Fruit fly (Drosophila melanogaster) whole organism, pupa: ENCODE results near the gene CG10232.

Experiments
- CG10348 ChIP-seq: fragments of 200-800 bp; sonication (Bioruptor generic); IDR thresholded peaks from 2 replicates; pipeline ENCODE4 v1.3.6; 2022; ENCODE audit warnings: missing biosample characterization, missing genetic modification characterization
- CG12605 ChIP-seq: fragments of 200-800 bp; sonication (Bioruptor generic); IDR thresholded peaks from 2 replicates; pipeline ENCODE4 v1.3.6; 2022; ENCODE audit warnings: missing biosample characterization, missing genetic modification characterization
- CG13204 ChIP-seq: fragments of 200-800 bp; sonication (Bioruptor generic); optimal IDR thresholded peaks from 2 replicates; lab custom pipeline; 2018; ENCODE audit warnings: missing biosample characterization, mild to moderate bottlenecking, missing genetic modification characterization, moderate library complexity
- CG14655 ChIP-seq: fragments of 200-800 bp; sonication (Bioruptor generic); optimal IDR thresholded peaks from 3 replicates; lab custom pipeline; 2017; ENCODE audit warnings: mild to moderate bottlenecking, missing biosample characterization, missing genetic modification reagents, missing genetic modification characterization
- CG15710 ChIP-seq: fragments of 200-800 bp; sonication (Bioruptor generic); optimal IDR thresholded peaks from 2 replicates; lab custom pipeline; 2018; ENCODE audit warnings: missing biosample characterization, mild to moderate bottlenecking, missing genetic modification characterization, moderate library complexity
- CG17806 ChIP-seq: fragments of 200-800 bp; sonication (Bioruptor generic); optimal IDR thresholded peaks from 2 replicates; lab custom pipeline; 2018; ENCODE audit warnings: missing biosample characterization, mild to moderate bottlenecking, missing genetic modification characterization, moderate library complexity
- CG32121 ChIP-seq: fragments of 200-800 bp; sonication (Bioruptor generic); IDR thresholded peaks from 2 replicates; pipeline ENCODE4 v1.3.6; 2022; ENCODE audit warnings: missing biosample characterization, missing genetic modification characterization
- CG34367 ChIP-seq: fragments of 200-800 bp; sonication (Bioruptor generic); optimal IDR thresholded peaks from 2 replicates; lab custom pipeline; 2018; ENCODE audit warnings: missing biosample characterization, mild to moderate bottlenecking, missing genetic modification characterization
- CG4496 ChIP-seq: fragments of 200-800 bp; sonication (Bioruptor generic); IDR thresholded peaks from 3 replicates; pipeline ENCODE4 v1.3.6; 2022; ENCODE audit warnings: missing biosample characterization, missing genetic modification characterization
- CG8159 ChIP-seq: fragments of 200-800 bp; sonication (Bioruptor generic); optimal IDR thresholded peaks from 3 replicates; lab custom pipeline; 2018; ENCODE audit warnings: missing biosample characterization, mild to moderate bottlenecking, missing genetic modification characterization, moderate library complexity
- CG8301 ChIP-seq: fragments of 200-800 bp; sonication (Bioruptor generic); optimal IDR thresholded peaks from 2 replicates; lab custom pipeline; 2018; ENCODE audit warnings: missing biosample characterization, mild to moderate bottlenecking, missing genetic modification characterization
- CG9948 ChIP-seq: fragments of 200-800 bp; sonication (Bioruptor generic); optimal IDR thresholded peaks from 2 replicates; lab custom pipeline; 2018; ENCODE audit warnings: missing biosample characterization, mild to moderate bottlenecking, missing genetic modification characterization, moderate library complexity
- D1 ChIP-seq: fragments of 200-800 bp; sonication (Bioruptor generic); optimal IDR thresholded peaks from 2 replicates; lab custom pipeline; 2018; ENCODE audit warnings: missing biosample characterization, mild to moderate bottlenecking, missing genetic modification characterization, moderate library complexity
- EcR ChIP-seq: fragments of 200-800 bp; sonication (Bioruptor generic); optimal IDR thresholded peaks from 3 replicates; lab custom pipeline; 2019; ENCODE audit warnings: missing biosample characterization, missing genetic modification characterization, mild to moderate bottlenecking, moderate library complexity, missing genetic modification reagents
- Ets98B ChIP-seq: fragments of 200-800 bp; sonication (Bioruptor generic); IDR thresholded peaks from 2 replicates; pipeline ENCODE4 v1.3.6; 2022; ENCODE audit warnings: missing biosample characterization, missing genetic modification characterization
- Pif1A ChIP-seq: fragments of 200-800 bp; sonication (Bioruptor generic); optimal IDR thresholded peaks from 3 replicates; lab custom pipeline; 2016; ENCODE audit warnings: missing biosample characterization, missing genetic modification characterization
- Pif1B ChIP-seq: fragments of 200-800 bp; sonication (Bioruptor generic); optimal IDR thresholded peaks from 3 replicates; lab custom pipeline; 2016; ENCODE audit warnings: missing biosample characterization, missing genetic modification characterization
- Snoo ChIP-seq: fragments of 200-800 bp; sonication (Bioruptor generic); optimal IDR thresholded peaks from 3 replicates; lab custom pipeline; 2017; ENCODE audit warnings: missing biosample characterization, mild to moderate bottlenecking, missing genetic modification characterization, inconsistent platforms
- fd96Ca ChIP-seq: fragments of 200-800 bp; sonication (Bioruptor generic); IDR thresholded peaks from 3 replicates; pipeline ENCODE4 v1.3.6; 2022; ENCODE audit warnings: missing biosample characterization, missing genetic modification characterization
- gl ChIP-seq: fragments of 200-800 bp; sonication (Bioruptor generic); optimal IDR thresholded peaks from 2 replicates; lab custom pipeline; 2018; ENCODE audit warnings: missing biosample characterization, mild to moderate bottlenecking, missing genetic modification characterization
- rn ChIP-seq: fragments of 200-800 bp; sonication (Bioruptor generic); IDR thresholded peaks from 2 replicates; pipeline ENCODE4 v1.3.6; 2022; ENCODE audit warnings: missing biosample characterization, missing genetic modification characterization

CG10232 gene

dm6 chr3R:23737676-23738574, 16.5 kb upstream of the CG10232 start:
- TF ChIP-seq CG10348 (GFP tag; lab: Robert Waterston, UW) = no peak
- TF ChIP-seq CG17806 = peak; percentile 18
- peak; percentile 45 for TF ChIP-seq CG15710
- peak; percentile 42 for TF ChIP-seq CG8159
- no peak for TF ChIP-seq Pif1B (GFP tag; lab: Kevin White, UChicago)
- no peak for TF ChIP-seq gl (tag; lab: Kevin White, UChicago)
- TF ChIP-seq Snoo (tag; lab: Kevin White, UChicago) = no peak
- TF ChIP-seq Ets98B (GFP tag; lab: Robert Waterston, UW) = no peak
- TF ChIP-seq CG34367 (tag; lab: Kevin White, UChicago) = peak; percentile 17
- TF ChIP-seq D1 (tag; lab: Kevin White, UChicago) = no peak
- TF ChIP-seq CG32121 = no peak
- peak; percentile 20 for TF ChIP-seq CG9948
- TF ChIP-seq Pif1A = peak; percentile 51
- peak; percentile 66 for TF ChIP-seq CG14655
- TF ChIP-seq rn (GFP tag; lab: Robert Waterston, UW) = no peak
- TF ChIP-seq EcR (GFP tag; lab: Kevin White, UChicago) = no peak
- TF ChIP-seq fd96Ca (GFP tag; lab: Robert Waterston, UW) = no peak
- no peak for TF ChIP-seq CG13204 (GFP tag; lab: Kevin White, UChicago)
- TF ChIP-seq CG8301 (tag; lab: Kevin White, UChicago) = peak; percentile 65
- TF ChIP-seq CG4496 (GFP tag; lab: Robert Waterston, UW) = no peak
- no peak for TF ChIP-seq CG12605 (GFP tag; lab: Robert Waterston, UW)

dm6 chr3R:23736365-23736764, 14.9 kb upstream of the CG10232 start:
- TF ChIP-seq CG17806 = no peak
- no peak for TF ChIP-seq CG34367 (tag; lab: Kevin White, UChicago)
- TF ChIP-seq Snoo (tag; lab: Kevin White, UChicago) = no peak
- TF ChIP-seq CG4496 (GFP tag; lab: Robert Waterston, UW) = no peak
- TF ChIP-seq Pif1A = no peak
- no peak for TF ChIP-seq Pif1B (GFP tag; lab: Kevin White, UChicago)
- TF ChIP-seq, all 21 proteins: peak for 0

- no peak for TF ChIP-seq CG34367 (tag; lab: Kevin White, UChicago)
- TF ChIP-seq fd96Ca (GFP tag; lab: Robert Waterston, UW) = 0 out of 3 replicates have a peak, but pooled peaks have one; percentile 24
- TF ChIP-seq Snoo (tag; lab: Kevin White, UChicago) = no peak
Measured at dm6 chr3R:23735648-23736047, 14.2 kb upstream of the CG10232 start.

DNA sequence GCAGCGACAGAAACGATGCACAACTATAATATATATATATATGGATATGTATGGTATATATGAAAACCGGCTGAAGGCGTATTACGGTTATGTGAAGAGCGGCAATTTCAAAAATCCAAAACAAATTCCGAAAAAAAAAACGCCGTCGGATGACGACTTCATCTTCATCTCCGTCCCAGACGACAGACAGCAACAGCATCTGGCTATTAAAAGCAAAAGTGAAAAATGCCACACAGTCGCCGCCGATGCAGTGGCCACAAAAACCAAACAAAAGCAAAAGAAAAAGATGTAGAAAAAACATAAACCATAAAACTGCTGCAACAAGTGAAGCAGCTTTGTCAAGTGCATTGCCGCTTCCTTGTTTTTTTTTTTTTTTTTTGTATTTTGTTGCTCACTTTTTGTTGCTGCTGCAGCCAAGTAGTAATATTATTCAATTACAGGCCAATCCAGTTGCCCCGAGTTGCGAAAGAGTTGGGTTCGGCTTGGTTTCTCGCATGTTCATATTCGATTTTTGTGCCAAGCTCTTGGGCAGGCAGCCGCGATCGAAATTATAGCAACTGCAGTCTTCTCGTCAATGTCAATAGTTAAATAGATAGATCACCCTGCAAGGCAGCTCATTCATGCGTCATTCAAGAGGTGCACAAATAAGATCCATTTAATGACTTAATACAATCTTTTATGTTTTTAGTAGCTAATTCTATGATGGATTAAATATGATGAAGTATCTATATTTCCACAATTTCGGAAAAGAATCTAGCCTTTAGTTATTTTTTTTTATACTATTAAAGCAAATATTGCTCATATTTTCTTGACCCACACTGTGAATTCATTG, 13.4 kb upstream of the CG10232 start:
- TF ChIP-seq CG12605 (GFP tag; lab: Robert Waterston, UW) = peak; percentile 22; the same call in 1 of the 2 replicates
- TF ChIP-seq Pif1A = peak; percentile 21
- no peak for TF ChIP-seq CG13204 (GFP tag; lab: Kevin White, UChicago)
- TF ChIP-seq CG34367 (tag; lab: Kevin White, UChicago) = no peak
- TF ChIP-seq rn (GFP tag; lab: Robert Waterston, UW) = no peak
- TF ChIP-seq fd96Ca (GFP tag; lab: Robert Waterston, UW) = peak; percentile 54; the same call in 2 of the 3 replicates
- TF ChIP-seq Pif1B (GFP tag; lab: Kevin White, UChicago) = peak; percentile 35
- no peak for TF ChIP-seq CG17806
- TF ChIP-seq D1 (tag; lab: Kevin White, UChicago) = no peak
- TF ChIP-seq CG8159 = no peak
- no peak for TF ChIP-seq CG9948
- peak; percentile 6 for TF ChIP-seq CG8301 (tag; lab: Kevin White, UChicago)
- peak; percentile 79; the same call in 2 of the 3 replicates for TF ChIP-seq CG4496 (GFP tag; lab: Robert Waterston, UW)
- TF ChIP-seq CG32121 = no peak; the same call in 1 of the 2 replicates
- no peak for TF ChIP-seq Snoo (tag; lab: Kevin White, UChicago)
- no peak for TF ChIP-seq CG15710
- TF ChIP-seq EcR (GFP tag; lab: Kevin White, UChicago) = no peak
- TF ChIP-seq Ets98B (GFP tag; lab: Robert Waterston, UW) = peak; percentile 77
- TF ChIP-seq CG10348 (GFP tag; lab: Robert Waterston, UW) = no peak
- no peak for TF ChIP-seq gl (tag; lab: Kevin White, UChicago)
- no peak for TF ChIP-seq CG14655

dm6 chr3R:23733771-23734170, 12.3 kb upstream of the CG10232 start:
- TF ChIP-seq CG15710 = no peak
- no peak for TF ChIP-seq CG12605 (GFP tag; lab: Robert Waterston, UW)
- TF ChIP-seq CG9948 = no peak
- no peak for TF ChIP-seq fd96Ca (GFP tag; lab: Robert Waterston, UW)
- no peak for TF ChIP-seq EcR (GFP tag; lab: Kevin White, UChicago)
- no peak for TF ChIP-seq CG10348 (GFP tag; lab: Robert Waterston, UW)
- TF ChIP-seq CG13204 (GFP tag; lab: Kevin White, UChicago) = no peak
- no peak for TF ChIP-seq CG4496 (GFP tag; lab: Robert Waterston, UW)
- TF ChIP-seq Ets98B (GFP tag; lab: Robert Waterston, UW) = no peak
